Worm (Caenorhabditis elegans): ENCODE measurements around the gene ptr-13.

DNA sequence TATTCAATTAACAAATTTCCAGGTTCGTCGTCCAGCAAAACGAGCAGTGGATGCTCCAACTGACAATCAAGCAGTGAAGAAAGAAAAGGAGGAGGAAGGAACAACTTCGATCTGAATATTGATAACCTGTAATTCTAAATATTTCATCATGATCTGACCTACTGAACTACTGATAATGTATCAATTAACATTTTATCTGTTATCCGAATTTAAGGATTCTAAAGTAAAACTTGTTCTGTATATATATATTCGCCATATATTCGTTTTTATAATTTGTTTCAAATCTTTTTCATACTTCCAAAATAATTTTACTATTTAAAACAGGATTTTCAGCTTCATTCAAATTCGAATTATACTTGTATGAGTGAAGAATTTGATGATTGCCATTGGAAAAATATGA is 54.5 kb downstream of the ptr-13 start, which contains the start of gene apc-17:
- TF ChIP-seq dao-5 (tag; optimal IDR thresholded peaks at IDR 0.05) = no peak
- TF ChIP-seq him-1 (tag; optimal IDR thresholded peaks at IDR 0.05) = no peak

Measured in whole organism, L4/young adult.